Worm (Caenorhabditis elegans): Measurements from ENCODE around the gene mlc-1.

mlc-1 gene

ce11 chrX:17472917-17473316 is 13.9 kb downstream of the mlc-1 start:
- TF ChIP-seq dmd-6 (GFP tag; IDR thresholded peaks at IDR 0.05) = peak; percentile 64
- TF ChIP-seq aly-2 (tag; optimal IDR thresholded peaks at IDR 0.05) = no peak
- no peak for TF ChIP-seq lin-39 (tag; optimal IDR thresholded peaks at IDR 0.05)
- no peak for TF ChIP-seq F26F4.8 (GFP tag; conservative IDR thresholded peaks at IDR 0.05)
- TF ChIP-seq madf-5 (GFP tag; IDR thresholded peaks at IDR 0.05) = no peak
- peak; percentile 62 for TF ChIP-seq hlh-11 (tag; optimal IDR thresholded peaks at IDR 0.05)
- TF ChIP-seq madf-9 (GFP tag; conservative IDR thresholded peaks at IDR 0.05) = 0 out of 2 replicates have a peak, but pooled peaks have one; percentile 41
- no peak for TF ChIP-seq nhr-25 (tag; optimal IDR thresholded peaks at IDR 0.05; ENCODE audit: borderline replicate concordance, insufficient read depth)
- peak in 1 of 2 experiments; percentile 19 for TF ChIP-seq daf-16 (GFP tag; optimal IDR thresholded peaks at IDR 0.05)
- TF ChIP-seq daf-16 (tag; optimal IDR thresholded peaks at IDR 0.05) = peak; percentile 41
- peak; percentile 18 for TF ChIP-seq nhr-11 (tag; optimal IDR thresholded peaks at IDR 0.05)
- TF ChIP-seq hlh-30 (tag; optimal IDR thresholded peaks at IDR 0.05; ENCODE audit: insufficient read depth) = peak; percentile 64
- 0 out of 2 replicates have a peak, but pooled peaks have one; percentile 16 for TF ChIP-seq php-3 (GFP tag; IDR thresholded peaks at IDR 0.05)
- no peak for TF ChIP-seq nhr-41 (GFP tag; IDR thresholded peaks at IDR 0.05)
- no peak for TF ChIP-seq ces-1 (GFP tag; optimal IDR thresholded peaks at IDR 0.05)
- peak; percentile 51 for TF ChIP-seq dve-1 (tag; optimal IDR thresholded peaks at IDR 0.05; ENCODE audit: insufficient read depth)
- peak; percentile 37 for TF ChIP-seq nhr-28 (tag; optimal IDR thresholded peaks at IDR 0.05)

ce11 chrX:17474521-17475170 is 15.6 kb downstream of the mlc-1 start, which contains the start of gene tps-1:
tps-1 (minus strand) TSS chrX:17474534.
- TF ChIP-seq rbr-2 (tag; optimal IDR thresholded peaks at IDR 0.05) (peak; percentile 17), tra-1 (GFP tag; IDR thresholded peaks at IDR 0.05) (no peak), hlh-11 (tag; optimal IDR thresholded peaks at IDR 0.05) (peak; percentile 6), daf-16 (GFP tag; optimal IDR thresholded peaks at IDR 0.05) (peak in 1 of 2 experiments; percentile 64), daf-16 (tag; optimal IDR thresholded peaks at IDR 0.05) (peak; percentile 88), pqm-1 (tag; optimal IDR thresholded peaks at IDR 0.05) (peak; percentile 37), set-16 (GFP tag; IDR thresholded peaks at IDR 0.05) (no peak), nhr-28 (tag; optimal IDR thresholded peaks at IDR 0.05) (peak; percentile 38), lin-38 (GFP tag; IDR thresholded peaks at IDR 0.05) (0 out of 2 replicates have a peak, but pooled peaks have one; percentile 19), nhr-6 (tag; optimal IDR thresholded peaks at IDR 0.05) (peak; percentile 12), hlh-30 (tag; optimal IDR thresholded peaks at IDR 0.05; ENCODE audit: insufficient read depth) (peak; percentile 4)

ce11 chrX:17475974-17476373 is 17.0 kb downstream of the mlc-1 start:
- TF ChIP-seq php-3 (GFP tag; IDR thresholded peaks at IDR 0.05) (0 out of 2 replicates have a peak, but pooled peaks have one; percentile 40), tag-97 (GFP tag; IDR thresholded peaks at IDR 0.05) (no peak), mxl-3 (GFP tag; optimal IDR thresholded peaks at IDR 0.05) (peak; percentile 9), zfp-3 (GFP tag; conservative IDR thresholded peaks at IDR 0.05) (no peak), F10B5.3 (tag; optimal IDR thresholded peaks at IDR 0.05) (no peak), ztf-11 (tag; optimal IDR thresholded peaks at IDR 0.05) (no peak), nhr-77 (tag; optimal IDR thresholded peaks at IDR 0.05) (no peak), dmd-6 (GFP tag; IDR thresholded peaks at IDR 0.05) (peak; percentile 9; the same call in 1 of the 2 replicates), madf-5 (GFP tag; IDR thresholded peaks at IDR 0.05) (no peak), mdl-1 (tag; optimal IDR thresholded peaks at IDR 0.05) (no peak), nhr-6 (tag; optimal IDR thresholded peaks at IDR 0.05) (no peak), hlh-30 (tag; optimal IDR thresholded peaks at IDR 0.05; ENCODE audit: insufficient read depth) (peak; percentile 21), nhr-111 (GFP tag; optimal IDR thresholded peaks at IDR 0.05) (no peak), zfp-2 (tag; optimal IDR thresholded peaks at IDR 0.05) (no peak), jun-1 (tag; optimal IDR thresholded peaks at IDR 0.05) (no peak), vab-7 (GFP tag; IDR thresholded peaks at IDR 0.05) (no peak), F49E8.2 (tag; optimal IDR thresholded peaks at IDR 0.05; ENCODE audit: borderline replicate concordance) (no peak), dve-1 (tag; optimal IDR thresholded peaks at IDR 0.05; ENCODE audit: insufficient read depth) (peak; percentile 37), hif-1 (tag; optimal IDR thresholded peaks at IDR 0.05) (no peak), lin-15B (tag; optimal IDR thresholded peaks at IDR 0.05) (no peak), pqm-1 (tag; optimal IDR thresholded peaks at IDR 0.05) (peak; percentile 68), mep-1 (tag; optimal IDR thresholded peaks at IDR 0.05) (no peak), ama-1 (optimal IDR thresholded peaks at IDR 0.05) (no peak), nhr-28 (tag; optimal IDR thresholded peaks at IDR 0.05) (peak; percentile 70), hlh-11 (tag; optimal IDR thresholded peaks at IDR 0.05) (peak; percentile 56), F37D6.2 (tag; optimal IDR thresholded peaks at IDR 0.05) (no peak), lir-3 (tag; optimal IDR thresholded peaks at IDR 0.05) (no peak), ces-1 (GFP tag; optimal IDR thresholded peaks at IDR 0.05) (no peak), daf-16 (GFP tag; optimal IDR thresholded peaks at IDR 0.05) (no peak), daf-16 (tag; optimal IDR thresholded peaks at IDR 0.05) (peak; percentile 87), nhr-48 (tag; optimal IDR thresholded peaks at IDR 0.05) (no peak), unc-39 (tag; optimal IDR thresholded peaks at IDR 0.05) (no peak)

Measured in whole organism, L4 larva.